Worm (Caenorhabditis elegans) whole organism, L1 larva: ENCODE data around the gene pycr-1.

Source experiments
- blmp-1 ChIP-seq: fragments of 150-350 bp; optimal IDR thresholded peaks from 2 replicates; lab custom pipeline; 2014; ENCODE audit warnings: missing biosample characterization, missing genetic modification characterization
- efl-3 ChIP-seq: fragments of 200-800 bp; sonication (Bioruptor generic); optimal IDR thresholded peaks from 2 replicates; lab custom pipeline; 2018; ENCODE audit warnings: mild to moderate bottlenecking, missing genetic modification characterization, missing compliant biosample characterization
- fkh-10 ChIP-seq: sonication (generic microtip); optimal IDR thresholded peaks from 2 replicates; lab custom pipeline; 2017; ENCODE audit warnings: missing biosample characterization, missing genetic modification reagents, missing genetic modification characterization
- lin-35 ChIP-seq, 2 experiments: fragments of 150-350 bp; optimal IDR thresholded peaks; 2 replicates each; lab custom pipeline; 2014; ENCODE audit warnings: missing biosample characterization in 2 of 2, missing genetic modification characterization in 2 of 2, missing genetic modification reagents in 2 of 2
- pqm-1 ChIP-seq: sonication (generic microtip); optimal IDR thresholded peaks from 3 replicates; lab custom pipeline; 2017; ENCODE audit warnings: missing biosample characterization, missing genetic modification characterization
- skn-1 ChIP-seq: fragments of 150-350 bp; optimal IDR thresholded peaks from 2 replicates; lab custom pipeline; 2014; ENCODE audit warnings: missing biosample characterization, missing genetic modification characterization
- sptf-1 ChIP-seq: fragments of 150-350 bp; optimal IDR thresholded peaks from 2 replicates; lab custom pipeline; 2014; ENCODE audit warnings: missing biosample characterization, missing genetic modification characterization

- TF ChIP-seq lin-35 (GFP tag; optimal IDR thresholded peaks at IDR 0.05; lab: Kevin White, UChicago) (no peak), blmp-1 (tag; lab: Kevin White, UChicago) (no peak), pqm-1 (tag; lab: Kevin White, UChicago) (no peak), fkh-10 (GFP tag; lab: Kevin White, UChicago) (no peak), sptf-1 (no peak), efl-3 (GFP tag; lab: Kevin White, UChicago) (no peak), skn-1 (tag; lab: Kevin White, UChicago) (no peak)
Observed at ce11 chrX:12176873-12177293, 30.3 kb downstream of the pycr-1 start.
